Worm (Caenorhabditis elegans): ENCODE results near the gene srsx-15.

srsx-15 gene

ce11 chrIV:5574033-5574432 is 49.6 kb downstream of the srsx-15 start, which contains the start of gene T12E12.6:
Gene T12E12.6 (minus strand): TSS chrIV:5574133.
- TF ChIP-seq nfyb-1 (GFP tag; IDR thresholded peaks at IDR 0.05) (no peak), mcd-1 (GFP tag; IDR thresholded peaks at IDR 0.05) (no peak), egl-44 (GFP tag; IDR thresholded peaks at IDR 0.05) (no peak), ztf-25 (GFP tag; IDR thresholded peaks at IDR 0.05) (no peak), nfya-1 (tag; optimal IDR thresholded peaks at IDR 0.05; ENCODE audit: borderline replicate concordance, insufficient read depth) (no peak), Y53F4B.3 (GFP tag; IDR thresholded peaks at IDR 0.05) (no peak)

- TF ChIP-seq rcor-1 (GFP tag; IDR thresholded peaks at IDR 0.05) (no peak), Y56A3A.18 (GFP tag; IDR thresholded peaks at IDR 0.05) (no peak), ceh-58 (GFP tag; IDR thresholded peaks at IDR 0.05) (no peak), ztf-18 (tag; optimal IDR thresholded peaks at IDR 0.05) (no peak), D2030.7 (GFP tag; IDR thresholded peaks at IDR 0.05) (no peak), nhr-90 (tag; optimal IDR thresholded peaks at IDR 0.05) (no peak), die-1 (tag; optimal IDR thresholded peaks at IDR 0.05) (no peak), F39B2.1 (GFP tag; IDR thresholded peaks at IDR 0.05) (no peak), egl-18 (GFP tag; IDR thresholded peaks at IDR 0.05) (no peak), T07F8.4 (tag; optimal IDR thresholded peaks at IDR 0.05) (no peak)
Measured at ce11 chrIV:5572693-5573092, 50.9 kb downstream of the srsx-15 start.

All from whole organism, young adult.